Fruit fly (Drosophila melanogaster) whole organism, prepupa: ENCODE measurements around the gene CG8765.

Experiments used
- Blimp-1 ChIP-seq: fragments of 200-800 bp; sonication (Bioruptor generic); optimal IDR thresholded peaks from 3 replicates; lab custom pipeline; 2017; ENCODE audit warnings: missing biosample characterization, missing genetic modification characterization, mild to moderate bottlenecking, moderate library complexity, missing genetic modification reagents
- CG10631 ChIP-seq: fragments of 200-800 bp; sonication (Bioruptor generic); optimal IDR thresholded peaks from 2 replicates; lab custom pipeline; 2016; ENCODE audit warnings: missing biosample characterization, missing genetic modification characterization
- CG10669 ChIP-seq: fragments of 200-800 bp; sonication (Bioruptor generic); optimal IDR thresholded peaks from 3 replicates; lab custom pipeline; 2018; ENCODE audit warnings: missing biosample characterization, mild to moderate bottlenecking, missing genetic modification characterization, moderate library complexity
- CG11294 ChIP-seq: fragments of 200-800 bp; sonication (Bioruptor generic); IDR thresholded peaks from 2 replicates; pipeline ENCODE4 v1.3.6; 2022; ENCODE audit warnings: missing biosample characterization, missing genetic modification characterization
- CG15336 ChIP-seq: fragments of 200-800 bp; sonication (Bioruptor generic); IDR thresholded peaks from 2 replicates; pipeline ENCODE4 v1.3.6; 2022; ENCODE audit warnings: missing biosample characterization, missing genetic modification characterization
- CG1621 ChIP-seq: fragments of 200-800 bp; sonication (Bioruptor generic); optimal IDR thresholded peaks from 3 replicates; lab custom pipeline; 2018; ENCODE audit warnings: missing biosample characterization, mild to moderate bottlenecking, missing genetic modification characterization
- CG16779 ChIP-seq: fragments of 200-800 bp; sonication (Bioruptor generic); optimal IDR thresholded peaks from 3 replicates; lab custom pipeline; 2017; ENCODE audit warnings: missing biosample characterization, mild to moderate bottlenecking, missing genetic modification characterization
- CG3032 ChIP-seq: fragments of 200-800 bp; optimal IDR thresholded peaks from 2 replicates; lab custom pipeline; 2019; ENCODE audit warnings: missing biosample characterization, mild to moderate bottlenecking, missing genetic modification characterization, moderate library complexity
- CG31627 ChIP-seq: fragments of 200-800 bp; sonication (Bioruptor generic); optimal IDR thresholded peaks from 3 replicates; lab custom pipeline; 2016; ENCODE audit warnings: missing biosample characterization, missing genetic modification characterization
- CG34406 ChIP-seq: fragments of 200-800 bp; sonication (Bioruptor generic); optimal IDR thresholded peaks from 3 replicates; lab custom pipeline; 2016; ENCODE audit warnings: missing biosample characterization, missing genetic modification characterization
- CG3919 ChIP-seq: fragments of 200-800 bp; sonication (Bioruptor generic); optimal IDR thresholded peaks from 3 replicates; lab custom pipeline; 2016; ENCODE audit warnings: missing biosample characterization, missing genetic modification characterization
- CG4318 ChIP-seq: fragments of 200-800 bp; sonication (Bioruptor generic); optimal IDR thresholded peaks from 3 replicates; lab custom pipeline; 2017; ENCODE audit warnings: missing biosample characterization, mild to moderate bottlenecking, missing genetic modification characterization
- CG6163 ChIP-seq: fragments of 200-800 bp; sonication (Bioruptor generic); IDR thresholded peaks from 3 replicates; pipeline ENCODE4 v1.3.6; 2022; ENCODE audit warnings: missing biosample characterization, missing genetic modification characterization
- CG6276 ChIP-seq: fragments of 200-800 bp; sonication (Bioruptor generic); optimal IDR thresholded peaks from 2 replicates; lab custom pipeline; 2017; ENCODE audit warnings: missing biosample characterization, mild to moderate bottlenecking, missing genetic modification characterization
- CG6792 ChIP-seq: fragments of 200-800 bp; sonication (Bioruptor generic); optimal IDR thresholded peaks from 3 replicates; lab custom pipeline; 2016; ENCODE audit warnings: missing biosample characterization, missing genetic modification characterization
- CG6808 ChIP-seq: fragments of 200-800 bp; sonication (Bioruptor generic); optimal IDR thresholded peaks from 3 replicates; lab custom pipeline; 2017; ENCODE audit warnings: missing biosample characterization, missing genetic modification characterization, mild to moderate bottlenecking, moderate library complexity, missing genetic modification reagents
- CG6854 ChIP-seq: fragments of 200-800 bp; sonication (Bioruptor generic); optimal IDR thresholded peaks from 2 replicates; lab custom pipeline; 2017; ENCODE audit warnings: missing biosample characterization, mild to moderate bottlenecking, missing genetic modification characterization
- CG7368 ChIP-seq: fragments of 200-800 bp; sonication (Bioruptor generic); optimal IDR thresholded peaks from 3 replicates; lab custom pipeline; 2016; ENCODE audit warnings: missing biosample characterization, missing genetic modification characterization
- CG8119 ChIP-seq: fragments of 200-800 bp; sonication (Bioruptor generic); IDR thresholded peaks from 3 replicates; pipeline ENCODE4 v1.3.6; 2022; ENCODE audit warnings: missing biosample characterization, missing genetic modification characterization
- CG9139 ChIP-seq: fragments of 200-800 bp; sonication (Bioruptor generic); optimal IDR thresholded peaks from 3 replicates; lab custom pipeline; 2017; ENCODE audit warnings: missing biosample characterization, mild to moderate bottlenecking, missing genetic modification characterization
- Eip75B ChIP-seq: fragments of 200-800 bp; sonication (Bioruptor generic); optimal IDR thresholded peaks from 3 replicates; lab custom pipeline; 2016; ENCODE audit warnings: missing biosample characterization, missing genetic modification characterization
- Eip78C ChIP-seq: fragments of 200-800 bp; sonication (Bioruptor generic); peaks from one replicate; lab custom pipeline; 2016; ENCODE audit warnings: missing biosample characterization, missing genetic modification characterization
- Ets21C ChIP-seq: fragments of 200-800 bp; sonication (Bioruptor generic); optimal IDR thresholded peaks from 3 replicates; lab custom pipeline; 2016; ENCODE audit warnings: missing biosample characterization, missing genetic modification characterization
- Ets96B ChIP-seq: fragments of 200-800 bp; optimal IDR thresholded peaks from 2 replicates; lab custom pipeline; 2019; ENCODE audit warnings: missing biosample characterization, mild to moderate bottlenecking, missing genetic modification characterization, moderate library complexity
- Gug ChIP-seq: fragments of 200-800 bp; sonication (Bioruptor generic); IDR thresholded peaks from 2 replicates; pipeline ENCODE4 v1.3.6; 2022; ENCODE audit warnings: missing biosample characterization, missing genetic modification characterization
- Hr38 ChIP-seq: sonication (Bioruptor generic); optimal IDR thresholded peaks from 2 replicates; lab custom pipeline; 2016; ENCODE audit warnings: missing biosample characterization, missing genetic modification characterization
- Hr39 ChIP-seq: fragments of 200-800 bp; sonication (Bioruptor generic); optimal IDR thresholded peaks from 2 replicates; lab custom pipeline; 2016; ENCODE audit warnings: missing biosample characterization, missing genetic modification characterization
- Hr4 ChIP-seq: fragments of 200-800 bp; sonication (Bioruptor generic); optimal IDR thresholded peaks from 3 replicates; lab custom pipeline; 2016; ENCODE audit warnings: missing biosample characterization, missing genetic modification characterization
- Met ChIP-seq: fragments of 200-800 bp; sonication (Bioruptor generic); optimal IDR thresholded peaks from 3 replicates; lab custom pipeline; 2016; ENCODE audit warnings: missing biosample characterization, missing genetic modification characterization
- OdsH ChIP-seq: fragments of 200-800 bp; sonication (Bioruptor generic); optimal IDR thresholded peaks from 3 replicates; lab custom pipeline; 2016; ENCODE audit warnings: missing biosample characterization, missing genetic modification characterization
- Smox ChIP-seq: fragments of 200-800 bp; sonication (Bioruptor generic); optimal IDR thresholded peaks from 3 replicates; lab custom pipeline; 2016; ENCODE audit warnings: missing biosample characterization, missing genetic modification characterization
- Sox102F ChIP-seq: fragments of 200-800 bp; sonication (Bioruptor generic); optimal IDR thresholded peaks from 2 replicates; lab custom pipeline; 2016; ENCODE audit warnings: missing biosample characterization, mild to moderate bottlenecking, missing genetic modification characterization
- Sox14 ChIP-seq: fragments of 200-800 bp; sonication (Bioruptor generic); optimal IDR thresholded peaks from 3 replicates; lab custom pipeline; 2016; ENCODE audit warnings: missing biosample characterization, missing genetic modification characterization
- Sox15 ChIP-seq: fragments of 200-800 bp; sonication (Bioruptor generic); optimal IDR thresholded peaks from 3 replicates; lab custom pipeline; 2016; ENCODE audit warnings: missing biosample characterization, missing genetic modification characterization
- achi ChIP-seq: fragments of 200-800 bp; sonication (Bioruptor generic); optimal IDR thresholded peaks from 3 replicates; lab custom pipeline; 2016; ENCODE audit warnings: missing biosample characterization, missing genetic modification characterization
- acj6 ChIP-seq: fragments of 200-800 bp; sonication (Bioruptor generic); optimal IDR thresholded peaks from 3 replicates; lab custom pipeline; 2016; ENCODE audit warnings: missing biosample characterization, missing genetic modification characterization
- cyc ChIP-seq: fragments of 200-800 bp; sonication (Bioruptor generic); optimal IDR thresholded peaks from 3 replicates; lab custom pipeline; 2016; ENCODE audit warnings: missing biosample characterization, missing genetic modification characterization
- dac ChIP-seq: fragments of 200-800 bp; sonication (Bioruptor generic); optimal IDR thresholded peaks from 2 replicates; lab custom pipeline; 2017; ENCODE audit warnings: missing biosample characterization, mild to moderate bottlenecking, missing genetic modification characterization
- eg ChIP-seq: fragments of 200-800 bp; sonication (Bioruptor generic); IDR thresholded peaks from 3 replicates; pipeline ENCODE4 v1.3.6; 2022; ENCODE audit warnings: missing biosample characterization, missing genetic modification characterization
- esn ChIP-seq: fragments of 200-800 bp; sonication (Bioruptor generic); optimal IDR thresholded peaks from 2 replicates; lab custom pipeline; 2016; ENCODE audit warnings: missing biosample characterization, mild to moderate bottlenecking, missing genetic modification characterization, moderate library complexity
- fd59A ChIP-seq: fragments of 200-800 bp; sonication (Bioruptor generic); optimal IDR thresholded peaks from 2 replicates; lab custom pipeline; 2017; ENCODE audit warnings: missing biosample characterization, mild to moderate bottlenecking, missing genetic modification characterization, missing genetic modification reagents
- fd85E ChIP-seq: fragments of 200-800 bp; sonication (Bioruptor generic); optimal IDR thresholded peaks from 3 replicates; lab custom pipeline; 2016; ENCODE audit warnings: missing biosample characterization, missing genetic modification characterization
- fkh ChIP-seq: fragments of 200-800 bp; sonication (Bioruptor generic); optimal IDR thresholded peaks from 3 replicates; lab custom pipeline; 2017; ENCODE audit warnings: missing biosample characterization, mild to moderate bottlenecking, missing genetic modification characterization, moderate library complexity
- lz ChIP-seq: fragments of 200-800 bp; sonication (Bioruptor generic); optimal IDR thresholded peaks from 3 replicates; lab custom pipeline; 2016; ENCODE audit warnings: missing biosample characterization, missing genetic modification characterization
- net ChIP-seq: fragments of 200-800 bp; sonication (Bioruptor generic); optimal IDR thresholded peaks from 3 replicates; lab custom pipeline; 2016; ENCODE audit warnings: missing biosample characterization, missing genetic modification characterization
- pdm3 ChIP-seq: fragments of 200-800 bp; sonication (Bioruptor generic); optimal IDR thresholded peaks from 3 replicates; lab custom pipeline; 2016; ENCODE audit warnings: missing biosample characterization, missing genetic modification characterization
- salr ChIP-seq, 2 experiments: fragments of 200-800 bp; sonication (Bioruptor generic); optimal IDR thresholded peaks; 3 replicates each; lab custom pipeline; 2016 to 2018; ENCODE audit warnings: missing biosample characterization in 2 of 2, missing genetic modification characterization in 2 of 2, mild to moderate bottlenecking in 1 of 2
- spab ChIP-seq: fragments of 200-800 bp; sonication (Bioruptor generic); optimal IDR thresholded peaks from 2 replicates; lab custom pipeline; 2017; ENCODE audit warnings: missing biosample characterization, mild to moderate bottlenecking, missing genetic modification characterization, missing genetic modification reagents
- ss ChIP-seq, 2 experiments: fragments of 200-800 bp; sonication (Bioruptor generic); optimal IDR thresholded peaks; 2 replicates in 1 of 2; 3 replicates in 1 of 2; lab custom pipeline; 2017 to 2018; ENCODE audit warnings: mild to moderate bottlenecking in 2 of 2, missing biosample characterization in 2 of 2, missing genetic modification characterization in 2 of 2, moderate library complexity in 1 of 2
- svp ChIP-seq: fragments of 200-800 bp; sonication (Bioruptor generic); peaks from one replicate; lab custom pipeline; 2016; ENCODE audit warnings: missing biosample characterization, missing genetic modification characterization
- vri ChIP-seq: fragments of 200-800 bp; sonication (Bioruptor generic); optimal IDR thresholded peaks from 3 replicates; lab custom pipeline; 2016; ENCODE audit warnings: missing biosample characterization, mild to moderate bottlenecking, missing genetic modification characterization

Gene CG8765

DNA sequence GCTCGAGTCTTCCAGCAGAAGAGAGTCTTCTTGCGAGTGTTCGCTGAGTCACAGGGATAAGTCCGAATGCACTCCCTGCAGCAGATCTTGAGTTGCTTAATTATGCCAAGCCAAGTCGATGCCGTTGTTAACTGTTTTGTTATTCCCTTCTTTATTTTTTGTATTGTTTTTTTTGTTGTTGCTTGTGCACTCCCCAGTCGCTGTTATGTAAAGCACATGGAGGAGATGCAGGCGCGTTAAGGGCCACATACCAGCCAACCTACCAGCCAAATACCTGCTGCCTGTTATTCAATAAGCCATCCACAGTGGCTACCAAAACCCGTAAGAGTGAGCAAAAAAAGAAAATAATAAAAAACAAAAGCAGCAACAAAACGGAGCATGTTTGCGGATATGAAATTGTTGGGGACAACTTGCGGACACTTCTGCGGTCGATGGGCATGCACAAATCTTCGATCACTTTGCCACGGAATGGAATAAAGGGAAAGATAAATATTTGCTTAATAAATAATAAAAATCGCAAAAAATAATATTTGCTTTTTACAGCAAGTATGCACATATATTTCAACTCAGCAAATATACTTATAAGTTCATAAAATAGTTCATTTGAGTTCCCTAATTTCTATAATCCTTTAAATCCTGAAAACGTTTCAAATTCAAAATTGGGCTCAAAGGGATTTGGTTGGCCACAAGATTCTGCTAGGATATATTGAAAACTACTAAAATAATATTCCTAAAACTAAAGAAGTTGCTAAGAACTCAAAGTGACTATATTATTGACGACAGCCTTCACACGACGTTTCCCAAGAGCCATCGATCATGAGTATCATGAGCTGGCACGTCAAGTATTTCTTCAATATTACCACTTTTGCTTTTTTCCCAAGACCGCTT, 9.2 kb upstream of the CG8765 start:
- TF ChIP-seq acj6 (GFP tag; lab: Kevin White, UChicago) (peak; percentile 52), esn (peak; percentile 68), Hr39 (GFP tag; lab: Kevin White, UChicago) (peak; percentile 45), Sox15 (peak; percentile 12), CG6808 (GFP tag; lab: Kevin White, UChicago) (peak; percentile 33), OdsH (GFP tag; lab: Kevin White, UChicago) (peak; percentile 49), Sox102F (GFP tag; lab: Kevin White, UChicago) (no peak), svp (GFP tag; lab: Kevin White, UChicago) (peak; percentile 80), achi (peak; percentile 19), Ets96B (tag; lab: Kevin White, UChicago) (peak; percentile 33), CG1621 (tag; lab: Kevin White, UChicago) (peak; percentile 17), Sox14 (GFP tag; lab: Kevin White, UChicago) (no peak), Blimp-1 (GFP tag; lab: Kevin White, UChicago) (no peak), CG6854 (GFP tag; lab: Kevin White, UChicago) (peak; percentile 66), Ets21C (GFP tag; lab: Kevin White, UChicago) (peak; percentile 42), fd85E (GFP tag; lab: Kevin White, UChicago) (no peak), net (GFP tag; lab: Kevin White, UChicago) (peak; percentile 26), Gug (GFP tag; lab: Robert Waterston, UW) (no peak), fkh (no peak), CG3032 (no peak), Met (GFP tag; lab: Kevin White, UChicago) (peak; percentile 60), CG31627 (GFP tag; lab: Kevin White, UChicago) (peak; percentile 43), CG6163 (GFP tag; lab: Robert Waterston, UW) (no peak), CG10669 (GFP tag; lab: Kevin White, UChicago) (peak; percentile 37), Eip78C (GFP tag; lab: Kevin White, UChicago) (peak; percentile 93), eg (no peak), salr (GFP tag; optimal IDR thresholded peaks at IDR 0.05; lab: Kevin White, UChicago) (peak in 1 of 2 experiments; percentile 0), CG6276 (no peak), CG8119 (GFP tag; lab: Robert Waterston, UW) (no peak), dac (GFP tag; lab: Kevin White, UChicago) (no peak), CG34406 (GFP tag; lab: Kevin White, UChicago) (peak; percentile 43), lz (GFP tag; lab: Kevin White, UChicago) (peak; percentile 34), Hr4 (GFP tag; lab: Kevin White, UChicago) (peak; percentile 10), CG15336 (GFP tag; lab: Robert Waterston, UW) (no peak), CG9139 (peak; percentile 34), vri (peak; percentile 83), cyc (GFP tag; lab: Kevin White, UChicago) (peak; percentile 42), fd59A (no peak), CG11294 (GFP tag; lab: Robert Waterston, UW) (no peak), ss (GFP tag; optimal IDR thresholded peaks at IDR 0.05; lab: Kevin White, UChicago) (peak; percentile 37 to 50), Hr38 (GFP tag; lab: Kevin White, UChicago) (no peak), CG7368 (GFP tag; lab: Kevin White, UChicago) (no peak), Smox (GFP tag; lab: Kevin White, UChicago) (peak; percentile 45), CG4318 (GFP tag; lab: Kevin White, UChicago) (no peak), CG16779 (tag; lab: Kevin White, UChicago) (no peak), pdm3 (peak; percentile 43), CG10631 (GFP tag; lab: Kevin White, UChicago) (peak; percentile 50), Eip75B (GFP tag; lab: Kevin White, UChicago) (no peak), spab (GFP tag; lab: Kevin White, UChicago) (no peak), CG3919 (GFP tag; lab: Kevin White, UChicago) (peak; percentile 36), CG6792 (no peak)
